Fruit fly (Drosophila melanogaster): ENCODE measurements around the gene Cpr64Aa.

Cpr64Aa gene

dm6 chr3L:4186659-4187058, 22.3 kb downstream of the Cpr64Aa start, which contains the start of gene VhaM9.7-c (continued):
- TF ChIP-seq CG15514 (GFP tag; optimal IDR thresholded peaks at IDR 0.05) (peak; percentile 47), CG10565 (GFP tag; optimal IDR thresholded peaks at IDR 0.05) (no peak), CG5180 (GFP tag; optimal IDR thresholded peaks at IDR 0.05) (no peak), Myb (GFP tag; optimal IDR thresholded peaks at IDR 0.05) (peak; percentile 67), chinmo (GFP tag; IDR thresholded peaks at IDR 0.05; ENCODE audit: partially characterized antibody) (no peak), h (optimal IDR thresholded peaks at IDR 0.05) (no peak), CG31224 (GFP tag; IDR thresholded peaks at IDR 0.05) (no peak), CG16815 (GFP tag; optimal IDR thresholded peaks at IDR 0.05) (no peak), CG8359 (GFP tag; optimal IDR thresholded peaks at IDR 0.05; ENCODE audit: borderline replicate concordance) (no peak), Usf (GFP tag; optimal IDR thresholded peaks at IDR 0.05) (no peak), vnd (GFP tag; IDR thresholded peaks at IDR 0.05; ENCODE audit: partially characterized antibody) (no peak), Gsc (GFP tag; IDR thresholded peaks at IDR 0.05) (no peak), CG1832 (GFP tag; optimal IDR thresholded peaks at IDR 0.05) (no peak), zfh2 (GFP tag; optimal IDR thresholded peaks at IDR 0.05) (peak; percentile 65), CG32772 (GFP tag; IDR thresholded peaks at IDR 0.05) (no peak), GATAe (GFP tag; conservative IDR thresholded peaks at IDR 0.05) (no peak), inv (GFP tag; IDR thresholded peaks at IDR 0.05; ENCODE audit: partially characterized antibody) (no peak), Hand (GFP tag; optimal IDR thresholded peaks at IDR 0.05) (no peak), HLH54F (GFP tag; optimal IDR thresholded peaks at IDR 0.05) (peak; percentile 52), CG11247 (GFP tag; IDR thresholded peaks at IDR 0.05) (no peak), lab (GFP tag; optimal IDR thresholded peaks at IDR 0.05) (peak; percentile 63), lola (GFP tag; optimal IDR thresholded peaks at IDR 0.05) (no peak), psq (GFP tag; optimal IDR thresholded peaks at IDR 0.05) (no peak), ftz-f1 (GFP tag; optimal IDR thresholded peaks at IDR 0.05) (no peak), Chrac-16 (GFP tag; optimal IDR thresholded peaks at IDR 0.05) (peak; percentile 29), CG1647 (GFP tag; optimal IDR thresholded peaks at IDR 0.05) (peak; percentile 6), CG6813 (GFP tag; optimal IDR thresholded peaks at IDR 0.05) (no peak), schlank (tag; optimal IDR thresholded peaks at IDR 0.05) (no peak), slp2 (GFP tag; optimal IDR thresholded peaks at IDR 0.05) (no peak), mam (GFP tag; optimal IDR thresholded peaks at IDR 0.05) (peak; percentile 43), tap (tag; optimal IDR thresholded peaks at IDR 0.05) (no peak), cg (GFP tag; optimal IDR thresholded peaks at IDR 0.05) (no peak), MESR4 (GFP tag; optimal IDR thresholded peaks at IDR 0.05) (peak; percentile 61), Atf3 (GFP tag; optimal IDR thresholded peaks at IDR 0.05) (no peak), wor (GFP tag; IDR thresholded peaks at IDR 0.05) (no peak), CG4282 (GFP tag; optimal IDR thresholded peaks at IDR 0.05) (no peak), CG9727 (GFP tag; optimal IDR thresholded peaks at IDR 0.05) (no peak), chn (GFP tag; optimal IDR thresholded peaks at IDR 0.05) (no peak), CG34376 (GFP tag; optimal IDR thresholded peaks at IDR 0.05) (no peak), CG12942 (GFP tag; optimal IDR thresholded peaks at IDR 0.05) (peak; percentile 2), Six4 (GFP tag; optimal IDR thresholded peaks at IDR 0.05) (no peak), sob (GFP tag; IDR thresholded peaks at IDR 0.05) (peak; percentile 68), NC2α (GFP tag; optimal IDR thresholded peaks at IDR 0.05) (no peak), CG11504 (tag; optimal IDR thresholded peaks at IDR 0.05) (no peak), Gug (GFP tag; IDR thresholded peaks at IDR 0.05) (no peak), bigmax (GFP tag; optimal IDR thresholded peaks at IDR 0.05) (no peak), D19A (tag; optimal IDR thresholded peaks at IDR 0.05) (no peak), otp (GFP tag; IDR thresholded peaks at IDR 0.05) (peak; percentile 45; the same call in 1 of the 3 replicates), Aef1 (GFP tag; IDR thresholded peaks at IDR 0.05) (no peak), br (optimal IDR thresholded peaks at IDR 0.05) (no peak), dimm (GFP tag; IDR thresholded peaks at IDR 0.05) (no peak), CG4820 (GFP tag; optimal IDR thresholded peaks at IDR 0.05) (no peak)

Measured in whole organism, embryonic.